Worm (Caenorhabditis elegans): ENCODE data around the gene srh-304.

ce11 chrV:17845370-17845967 lies 17.1 kb downstream of the srh-304 start:
- TF ChIP-seq unc-62 (GFP tag; optimal IDR thresholded peaks at IDR 0.05) (no peak), nhr-12 (tag; optimal IDR thresholded peaks at IDR 0.05) (no peak), blmp-1 (tag; optimal IDR thresholded peaks at IDR 0.05) (no peak), unc-39 (tag; optimal IDR thresholded peaks at IDR 0.05) (no peak), tbx-8 (GFP tag; optimal IDR thresholded peaks at IDR 0.05) (no peak), pha-4 (tag; optimal IDR thresholded peaks at IDR 0.05) (no peak), lsy-2 (tag; optimal IDR thresholded peaks at IDR 0.05) (no peak), nhr-28 (tag; optimal IDR thresholded peaks at IDR 0.05) (no peak), mep-1 (tag; optimal IDR thresholded peaks at IDR 0.05) (no peak), lin-13 (tag; optimal IDR thresholded peaks at IDR 0.05) (no peak), nhr-237 (tag; optimal IDR thresholded peaks at IDR 0.05) (no peak), cnd-1 (tag; optimal IDR thresholded peaks at IDR 0.05) (no peak)

Data from whole organism, mixed stage, embryonic.